Worm (Caenorhabditis elegans) whole organism, young adult: ENCODE data around the gene str-209.

Experiments used
- T26A5.8 ChIP-seq: sonication (generic microtip); optimal IDR thresholded peaks from 2 replicates; lab custom pipeline; 2016; ENCODE audit warnings: missing genetic modification characterization, missing compliant biosample characterization
- Y79H2A.3 ChIP-seq: fragments of 200-800 bp; sonication (Bioruptor generic); conservative IDR thresholded peaks from 2 replicates; pipeline ENCODE4 v1.3.6; 2022; ENCODE audit warnings: missing genetic modification reagents, missing genetic modification characterization, missing compliant biosample characterization
- ceh-40 ChIP-seq: fragments of 200-800 bp; sonication (Bioruptor generic); IDR thresholded peaks from 2 replicates; pipeline ENCODE4 v1.3.6; 2022; ENCODE audit warnings: missing genetic modification characterization, missing compliant biosample characterization
- dox-1 ChIP-seq: fragments of 200-800 bp; sonication (Bioruptor generic); IDR thresholded peaks from 2 replicates; pipeline ENCODE4 v1.3.6; 2022; ENCODE audit warnings: missing genetic modification reagents, missing genetic modification characterization, missing compliant biosample characterization
- dpl-1 ChIP-seq: fragments of 150-350 bp; optimal IDR thresholded peaks from 2 replicates; lab custom pipeline; 2014; ENCODE audit warnings: missing biosample characterization, missing genetic modification reagents, missing genetic modification characterization
- lag-1 ChIP-seq: fragments of 200-800 bp; sonication (Bioruptor generic); IDR thresholded peaks from 2 replicates; pipeline ENCODE4 v1.3.6; 2022; ENCODE audit warnings: missing genetic modification reagents, missing genetic modification characterization, missing compliant biosample characterization
- madf-8 ChIP-seq: fragments of 200-800 bp; sonication (Bioruptor generic); conservative IDR thresholded peaks from 2 replicates; pipeline ENCODE4 v1.3.6; 2022; ENCODE audit warnings: missing genetic modification reagents, missing genetic modification characterization, missing compliant biosample characterization
- snpc-4 ChIP-seq, 5 experiments: fragments of 150-350 bp in 1 of 5; sonication (generic microtip) in 4 of 5; optimal IDR thresholded peaks; 2 replicates each; lab custom pipeline; 2014 to 2018; ENCODE audit warnings: missing genetic modification characterization in 5 of 5, missing biosample characterization in 3 of 5, antibody characterized with exemption in 2 of 5, mild to moderate bottlenecking in 2 of 5, missing compliant biosample characterization in 2 of 5, missing genotype in 2 of 5, moderate library complexity in 2 of 5, missing genetic modification reagents in 1 of 5
- ztf-28 ChIP-seq: fragments of 200-800 bp; sonication (Bioruptor generic); IDR thresholded peaks from 2 replicates; pipeline ENCODE4 v1.3.6; 2022; ENCODE audit warnings: missing genetic modification reagents, missing genetic modification characterization, missing compliant biosample characterization

ce11 chrV:4957619-4958018, 8.9 kb downstream of the str-209 start:
- TF ChIP-seq lag-1 (no peak), Y79H2A.3 (GFP tag; lab: Robert Waterston, UW) (no peak), dox-1 (GFP tag; lab: Robert Waterston, UW) (no peak), madf-8 (GFP tag; lab: Robert Waterston, UW) (no peak), ztf-28 (GFP tag; lab: Robert Waterston, UW) (no peak), snpc-4 (GFP tag; optimal IDR thresholded peaks at IDR 0.05; lab: Kevin White, UChicago) (no peak), snpc-4 (tag; optimal IDR thresholded peaks at IDR 0.05; lab: Kevin White, UChicago) (no peak), T26A5.8 (tag; lab: Kevin White, UChicago) (no peak), dpl-1 (no peak), ceh-40 (GFP tag; lab: Robert Waterston, UW) (no peak)
